Fruit fly (Drosophila melanogaster) whole organism: Measurements from ENCODE around the gene Suv3.

Experiments
- CG8478 ChIP-seq: fragments of >200 bp; optimal IDR thresholded peaks from 2 replicates; lab custom pipeline; 2018; ENCODE audit warnings: inconsistent platforms
- Dll ChIP-seq: fragments of >200 bp; optimal IDR thresholded peaks from 2 replicates; lab custom pipeline; 2017
- EcR ChIP-seq, 2 experiments: fragments of >200 bp; optimal IDR thresholded peaks; 2 replicates each; lab custom pipeline; 2017; ENCODE audit warnings: missing biosample characterization in 2 of 2, missing genetic modification characterization in 2 of 2, missing genetic modification reagents in 2 of 2
- psq ChIP-seq: fragments of >200 bp; optimal IDR thresholded peaks from 2 replicates; lab custom pipeline; 2017

DNA sequence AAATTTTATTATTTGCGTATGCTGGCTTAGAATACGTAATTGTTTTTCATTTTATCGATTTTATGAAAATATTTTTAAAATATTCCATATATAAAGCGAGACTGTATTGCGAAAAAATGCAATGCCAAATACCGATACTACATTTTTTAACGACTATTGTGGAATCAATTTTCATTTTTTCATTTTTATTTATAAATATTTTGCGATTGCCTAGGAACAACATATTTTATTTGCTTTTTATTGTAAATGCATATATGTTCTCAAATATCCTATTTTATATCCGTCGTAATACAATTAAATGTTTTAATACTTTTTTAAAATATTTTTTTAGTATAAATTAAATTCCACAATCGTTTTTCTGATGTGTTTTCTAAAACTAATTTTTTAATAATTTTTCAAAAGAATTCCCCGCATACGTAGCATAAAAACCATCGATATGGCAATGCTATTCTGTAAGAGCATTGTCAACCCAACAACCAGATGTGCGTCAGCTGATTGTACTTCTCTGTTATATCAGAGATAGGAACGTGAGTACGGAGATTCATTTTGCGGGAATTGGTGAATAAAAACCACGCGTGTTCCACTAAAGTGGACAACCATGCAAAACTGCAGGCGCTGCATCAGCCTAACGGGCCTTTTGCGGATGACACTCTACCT, at the start of gene Suv3:
- TF ChIP-seq CG8478 (lab: Kevin White, UChicago) (no peak), EcR (GFP tag; optimal IDR thresholded peaks at IDR 0.05; lab: Kevin White, UChicago) (no peak), psq (lab: Kevin White, UChicago) (no peak), Dll (lab: Kevin White, UChicago) (no peak)
